Worm (Caenorhabditis elegans): ENCODE data around the gene hecd-1.
A peak's percentile ranks its signal among the peaks of the same experiment; 100 is the strongest.

Gene hecd-1

DNA sequence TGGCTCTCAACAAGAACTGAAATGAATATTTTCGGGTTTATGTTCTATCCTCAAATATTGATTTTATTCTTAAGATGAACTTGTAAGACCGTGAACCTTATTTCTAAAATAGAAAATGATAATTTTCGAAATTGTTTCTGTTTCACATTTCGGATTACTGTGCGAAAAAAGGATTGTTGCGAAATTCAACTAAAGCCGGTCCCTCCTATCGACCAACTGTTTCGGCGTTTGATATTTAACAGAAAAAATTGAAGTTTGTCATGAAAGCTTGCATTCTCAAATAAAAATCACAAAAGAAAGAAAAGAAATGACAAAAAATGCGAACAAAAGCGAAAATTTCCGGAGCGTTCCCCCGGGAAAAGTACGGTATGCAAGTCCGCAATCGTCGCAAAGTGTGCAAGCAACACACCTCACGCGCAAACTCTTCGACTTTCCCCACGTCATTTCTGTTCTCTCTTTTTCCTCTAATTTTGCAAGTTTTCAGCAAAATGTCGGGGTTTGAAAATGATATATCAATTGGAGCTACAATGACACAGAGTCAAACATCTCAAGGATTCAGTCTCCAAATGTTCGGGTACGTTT, 4.6 kb upstream of the hecd-1 start, which contains the start of gene C34D4.4 (continued):
- TF ChIP-seq pax-3 (tag; optimal IDR thresholded peaks at IDR 0.05), result no peak
- TF ChIP-seq nhr-28 (tag; optimal IDR thresholded peaks at IDR 0.05), result no peak
- no peak for TF ChIP-seq fkh-10 (GFP tag; optimal IDR thresholded peaks at IDR 0.05)

- TF ChIP-seq lin-35 (GFP tag; optimal IDR thresholded peaks at IDR 0.05) (peak in 1 of 2 experiments; percentile 36), hpl-2 (GFP tag; optimal IDR thresholded peaks at IDR 0.05) (no peak), sox-4 (tag; optimal IDR thresholded peaks at IDR 0.05) (no peak), F16B12.6 (tag; optimal IDR thresholded peaks at IDR 0.05) (peak; percentile 47), nhr-90 (tag; optimal IDR thresholded peaks at IDR 0.05; ENCODE audit: poor library complexity) (no peak), efl-1 (optimal IDR thresholded peaks at IDR 0.05) (peak; percentile 10 to 14), efl-1 (GFP tag; optimal IDR thresholded peaks at IDR 0.05 in 1 of 2) (peak in 1 of 2 experiments; percentile 89), snpc-4 (tag; optimal IDR thresholded peaks at IDR 0.05) (no peak), nhr-85 (tag) (peak; percentile 20), nhr-47 (tag; optimal IDR thresholded peaks at IDR 0.05) (no peak), rnt-1 (tag; optimal IDR thresholded peaks at IDR 0.05) (peak; percentile 12), dpl-1 (GFP tag; optimal IDR thresholded peaks at IDR 0.05) (peak in 1 of 3 experiments; percentile 29), snu-23 (GFP tag; optimal IDR thresholded peaks at IDR 0.05) (peak; percentile 14), nhr-12 (tag; optimal IDR thresholded peaks at IDR 0.05) (no peak), lsy-2 (tag; optimal IDR thresholded peaks at IDR 0.05) (peak in 1 of 2 experiments; percentile 69), lin-14 (GFP tag; optimal IDR thresholded peaks at IDR 0.05) (peak; percentile 53), mep-1 (tag; optimal IDR thresholded peaks at IDR 0.05) (no peak), ceh-82 (tag; optimal IDR thresholded peaks at IDR 0.05) (peak in 1 of 3 experiments; percentile 3)
These were observed 3.2 kb upstream of the hecd-1 start for ce11 chrIV:7147722-7148121.

DNA sequence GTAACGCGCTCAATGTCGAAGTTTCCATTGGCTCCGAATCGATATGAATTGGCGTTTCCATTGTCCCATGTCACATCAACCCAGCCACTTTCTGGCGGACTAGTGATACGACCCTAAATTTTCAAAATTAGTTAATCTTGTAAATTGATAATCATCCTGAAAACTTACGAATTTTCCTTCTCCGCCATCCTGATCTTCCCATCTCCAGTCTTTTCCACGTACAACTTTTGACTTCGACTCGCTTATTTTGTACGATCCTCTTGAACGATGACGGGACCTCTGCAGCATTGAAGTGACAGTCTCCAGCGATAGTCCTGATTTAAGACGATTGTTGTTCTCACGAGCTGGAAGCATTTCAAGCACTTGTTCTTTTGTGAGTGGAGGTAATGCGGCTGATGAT, 5.4 kb downstream of the hecd-1 start:
- TF ChIP-seq lir-3 (tag; optimal IDR thresholded peaks at IDR 0.05; ENCODE audit: poor library complexity) (no peak), C34B4.2 (tag; optimal IDR thresholded peaks at IDR 0.05) (no peak), tlp-1 (tag; optimal IDR thresholded peaks at IDR 0.05) (no peak), zip-4 (GFP tag; optimal IDR thresholded peaks at IDR 0.05) (no peak), ces-1 (GFP tag; optimal IDR thresholded peaks at IDR 0.05) (no peak), swsn-7 (tag; optimal IDR thresholded peaks at IDR 0.05) (no peak), ztf-4 (tag; optimal IDR thresholded peaks at IDR 0.05) (no peak), dsc-1 (tag; optimal IDR thresholded peaks at IDR 0.05) (no peak), ceh-88 (GFP tag; IDR thresholded peaks at IDR 0.05) (no peak), ets-5 (GFP tag; IDR thresholded peaks at IDR 0.05) (no peak), nhr-84 (tag; optimal IDR thresholded peaks at IDR 0.05) (no peak), mef-2 (tag; optimal IDR thresholded peaks at IDR 0.05) (no peak), Y116A8C.19 (tag; optimal IDR thresholded peaks at IDR 0.05; ENCODE audit: borderline replicate concordance) (no peak)

DNA sequence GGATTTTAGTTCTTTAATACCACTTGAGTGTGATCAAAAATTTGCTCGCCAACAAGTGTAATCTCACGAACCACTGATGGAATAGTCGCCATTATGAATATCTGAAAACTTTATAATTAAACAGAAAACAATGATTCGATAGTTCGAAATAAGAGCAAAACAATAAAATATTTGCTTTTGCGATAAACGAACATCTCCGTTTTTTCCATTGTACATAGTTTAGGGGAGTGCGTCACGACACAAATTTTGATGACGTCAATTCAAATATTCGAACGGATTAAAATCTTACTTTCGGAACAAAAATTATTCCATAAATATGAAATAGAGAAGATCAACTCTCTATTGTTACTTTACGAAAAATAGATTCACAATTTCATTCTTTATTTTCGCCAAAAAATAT, 10.5 kb downstream of the hecd-1 start, which contains the start of gene mutd-1:
Gene mutd-1, minus strand, starts transcription at position 101 of the 400 bp plus-strand sequence.
- TF ChIP-seq nhr-84 (tag; optimal IDR thresholded peaks at IDR 0.05), result no peak
- no peak for TF ChIP-seq irx-1 (tag; optimal IDR thresholded peaks at IDR 0.05)
- no peak for TF ChIP-seq pax-3 (tag; optimal IDR thresholded peaks at IDR 0.05)
- no peak for TF ChIP-seq unc-30 (tag; optimal IDR thresholded peaks at IDR 0.05)
- TF ChIP-seq egl-27 (tag; optimal IDR thresholded peaks at IDR 0.05), result no peak
- no peak for TF ChIP-seq tlp-1 (tag; optimal IDR thresholded peaks at IDR 0.05)
- no peak for TF ChIP-seq lin-35 (GFP tag; optimal IDR thresholded peaks at IDR 0.05)
- TF ChIP-seq nhr-237 (tag; optimal IDR thresholded peaks at IDR 0.05), result no peak
- TF ChIP-seq nhr-71 (tag; optimal IDR thresholded peaks at IDR 0.05), result no peak
- TF ChIP-seq hlh-4 (tag; optimal IDR thresholded peaks at IDR 0.05), result no peak
- no peak for TF ChIP-seq jun-1 (tag; optimal IDR thresholded peaks at IDR 0.05)
- TF ChIP-seq dsc-1 (tag; optimal IDR thresholded peaks at IDR 0.05), result no peak
- TF ChIP-seq lin-14 (GFP tag; optimal IDR thresholded peaks at IDR 0.05), result no peak
